Worm (Caenorhabditis elegans) whole organism, L3 larva: ENCODE data around the gene W06A11.1.

Source experiments
- R02D3.7 ChIP-seq: fragments of 150-350 bp; optimal IDR thresholded peaks from 2 replicates; lab custom pipeline; 2014; ENCODE audit warnings: missing biosample characterization, missing genetic modification characterization
- ZK546.5 ChIP-seq: sonication (generic microtip); optimal IDR thresholded peaks from 2 replicates; lab custom pipeline; 2017; ENCODE audit warnings: missing biosample characterization, missing genetic modification characterization
- aly-2 ChIP-seq: fragments of 150-350 bp; optimal IDR thresholded peaks from 2 replicates; lab custom pipeline; 2014; ENCODE audit warnings: missing biosample characterization, missing genetic modification characterization
- ama-1 ChIP-seq: fragments of 150-350 bp; optimal IDR thresholded peaks from 2 replicates; lab custom pipeline; 2018
- ceh-16 ChIP-seq: sonication (generic microtip); optimal IDR thresholded peaks from 2 replicates; lab custom pipeline; 2017; ENCODE audit warnings: missing biosample characterization, missing genetic modification characterization
- ceh-28 ChIP-seq: fragments of 150-350 bp; optimal IDR thresholded peaks from 2 replicates; lab custom pipeline; 2014; ENCODE audit warnings: missing biosample characterization, missing genetic modification reagents, missing genetic modification characterization
- ceh-82 ChIP-seq: fragments of 150-350 bp; optimal IDR thresholded peaks from 2 replicates; lab custom pipeline; 2014; ENCODE audit warnings: missing biosample characterization, missing genetic modification characterization
- ceh-9 ChIP-seq: sonication (generic microtip); optimal IDR thresholded peaks from 2 replicates; lab custom pipeline; 2018; ENCODE audit warnings: missing biosample characterization, missing genetic modification characterization
- daf-12 ChIP-seq: fragments of 150-350 bp; optimal IDR thresholded peaks from 2 replicates; lab custom pipeline; 2014; ENCODE audit warnings: missing biosample characterization, missing genetic modification reagents, missing genetic modification characterization
- egl-27 ChIP-seq: sonication (generic microtip); optimal IDR thresholded peaks from 4 replicates; lab custom pipeline; 2017; ENCODE audit warnings: missing biosample characterization, missing genetic modification reagents, missing genetic modification characterization
- egl-5 ChIP-seq: fragments of 150-350 bp; optimal IDR thresholded peaks from 2 replicates; lab custom pipeline; 2017; ENCODE audit warnings: missing biosample characterization, missing genetic modification reagents, missing genetic modification characterization, inconsistent platforms
- elt-1 ChIP-seq: fragments of 150-350 bp; optimal IDR thresholded peaks from 2 replicates; lab custom pipeline; 2014; ENCODE audit warnings: missing biosample characterization, missing genetic modification characterization
- elt-2 ChIP-seq: sonication (generic microtip); optimal IDR thresholded peaks from 2 replicates; lab custom pipeline; 2016; ENCODE audit warnings: missing genetic modification reagents, mild to moderate bottlenecking, missing genetic modification characterization, missing compliant biosample characterization
- elt-3 ChIP-seq, 3 experiments: fragments of 150-350 bp in 1 of 3; sonication (generic microtip) in 2 of 3; optimal IDR thresholded peaks; 2 replicates in 2 of 3; 4 replicates in 1 of 3; lab custom pipeline; 2014 to 2017; ENCODE audit warnings: missing biosample characterization in 3 of 3, missing genetic modification characterization in 3 of 3
- eor-1 ChIP-seq, 2 experiments: fragments of 150-350 bp; optimal IDR thresholded peaks; 2 replicates each; lab custom pipeline; 2014 to 2018; ENCODE audit warnings: missing biosample characterization in 2 of 2, missing genetic modification characterization in 2 of 2
- fkh-10 ChIP-seq: sonication (generic microtip); optimal IDR thresholded peaks from 2 replicates; lab custom pipeline; 2017; ENCODE audit warnings: missing biosample characterization, missing genetic modification reagents, missing genetic modification characterization
- fkh-2 ChIP-seq: fragments of 150-350 bp; optimal IDR thresholded peaks from 2 replicates; lab custom pipeline; 2014; ENCODE audit warnings: missing biosample characterization, missing genetic modification reagents, missing genetic modification characterization
- fos-1 ChIP-seq: fragments of 150-350 bp; optimal IDR thresholded peaks from 2 replicates; lab custom pipeline; 2014; ENCODE audit warnings: missing biosample characterization, missing genetic modification characterization
- hmg-11 ChIP-seq: sonication (generic microtip); optimal IDR thresholded peaks from 2 replicates; lab custom pipeline; 2016; ENCODE audit warnings: missing genetic modification characterization, missing compliant biosample characterization
- jun-1 ChIP-seq: fragments of 150-350 bp; optimal IDR thresholded peaks from 2 replicates; lab custom pipeline; 2014; ENCODE audit warnings: missing biosample characterization, missing genetic modification reagents, missing genetic modification characterization
- lin-15B ChIP-seq: fragments of 150-350 bp; optimal IDR thresholded peaks from 2 replicates; lab custom pipeline; 2014; ENCODE audit warnings: missing biosample characterization, missing genetic modification characterization
- lin-39 ChIP-seq: fragments of 150-350 bp; optimal IDR thresholded peaks from 2 replicates; lab custom pipeline; 2018; ENCODE audit warnings: missing biosample characterization, missing genetic modification reagents, missing genetic modification characterization
- lsy-12 ChIP-seq: sonication (generic microtip); optimal IDR thresholded peaks from 2 replicates; lab custom pipeline; 2016; ENCODE audit warnings: mild to moderate bottlenecking, missing genetic modification characterization, missing compliant biosample characterization
- mdl-1 ChIP-seq: fragments of 150-350 bp; optimal IDR thresholded peaks from 2 replicates; lab custom pipeline; 2014; ENCODE audit warnings: missing biosample characterization, missing genetic modification characterization
- mml-1 ChIP-seq: fragments of 150-350 bp; sonication (generic microtip); optimal IDR thresholded peaks from 3 replicates; lab custom pipeline; 2014; ENCODE audit warnings: missing biosample characterization, missing genetic modification characterization
- nfya-1 ChIP-seq: sonication (generic microtip); optimal IDR thresholded peaks from 2 replicates; lab custom pipeline; 2017; ENCODE audit warnings: missing genetic modification characterization, mild to moderate bottlenecking, missing compliant biosample characterization, antibody characterized with exemption, moderate library complexity; ENCODE audit not compliant: insufficient read depth
- nhr-11 ChIP-seq: fragments of 150-350 bp; optimal IDR thresholded peaks from 2 replicates; lab custom pipeline; 2014; ENCODE audit warnings: missing biosample characterization, missing genetic modification characterization
- nhr-12 ChIP-seq: fragments of 150-350 bp; optimal IDR thresholded peaks from 2 replicates; lab custom pipeline; 2014; ENCODE audit warnings: missing biosample characterization, missing genetic modification characterization
- nhr-23 ChIP-seq: fragments of 150-350 bp; optimal IDR thresholded peaks from 2 replicates; lab custom pipeline; 2014; ENCODE audit warnings: missing biosample characterization, missing genetic modification reagents, missing genetic modification characterization
- nhr-237 ChIP-seq: fragments of 150-350 bp; optimal IDR thresholded peaks from 2 replicates; lab custom pipeline; 2014; ENCODE audit warnings: missing biosample characterization, missing genetic modification characterization
- nhr-25 ChIP-seq: sonication (generic microtip); optimal IDR thresholded peaks from 2 replicates; lab custom pipeline; 2017; ENCODE audit warnings: missing biosample characterization, missing genetic modification characterization
- nhr-28 ChIP-seq: fragments of 150-350 bp; optimal IDR thresholded peaks from 2 replicates; lab custom pipeline; 2014; ENCODE audit warnings: missing biosample characterization, missing genetic modification characterization
- nhr-43 ChIP-seq: sonication (generic microtip); optimal IDR thresholded peaks from 2 replicates; lab custom pipeline; 2016; ENCODE audit warnings: mild to moderate bottlenecking, missing genetic modification characterization, missing compliant biosample characterization; ENCODE audit not compliant: poor library complexity, severe bottlenecking
- nhr-67 ChIP-seq: fragments of 150-350 bp; optimal IDR thresholded peaks from 2 replicates; lab custom pipeline; 2014; ENCODE audit warnings: missing biosample characterization, missing genetic modification characterization
- nhr-76 ChIP-seq: fragments of 150-350 bp; sonication (generic microtip); optimal IDR thresholded peaks from 5 replicates; lab custom pipeline; 2014; ENCODE audit warnings: missing biosample characterization, missing genetic modification characterization
- nhr-77 ChIP-seq: fragments of 150-350 bp; optimal IDR thresholded peaks from 2 replicates; lab custom pipeline; 2014; ENCODE audit warnings: missing biosample characterization, missing genetic modification characterization
- pha-4 ChIP-seq: fragments of 150-350 bp; optimal IDR thresholded peaks from 2 replicates; lab custom pipeline; 2014; ENCODE audit warnings: missing biosample characterization, missing genetic modification reagents, missing genetic modification characterization
- pqm-1 ChIP-seq: fragments of 150-350 bp; optimal IDR thresholded peaks from 2 replicates; lab custom pipeline; 2017; ENCODE audit warnings: missing biosample characterization, missing genetic modification characterization, inconsistent platforms
- sea-2 ChIP-seq: fragments of 150-350 bp; sonication (generic microtip); optimal IDR thresholded peaks from 4 replicates; lab custom pipeline; 2014; ENCODE audit warnings: missing biosample characterization, missing genetic modification reagents, missing genetic modification characterization
- skn-1 ChIP-seq: fragments of 150-350 bp; optimal IDR thresholded peaks from 2 replicates; lab custom pipeline; 2014; ENCODE audit warnings: missing biosample characterization, missing genetic modification characterization
- snpc-4 ChIP-seq: fragments of 150-350 bp; optimal IDR thresholded peaks from 2 replicates; lab custom pipeline; 2014; ENCODE audit warnings: missing biosample characterization, missing genetic modification characterization
- tbx-2 ChIP-seq: sonication (generic microtip); optimal IDR thresholded peaks from 2 replicates; lab custom pipeline; 2016; ENCODE audit warnings: mild to moderate bottlenecking, missing genetic modification characterization, missing compliant biosample characterization
- unc-39 ChIP-seq: sonication (generic microtip); optimal IDR thresholded peaks from 4 replicates; lab custom pipeline; 2017; ENCODE audit warnings: missing biosample characterization, missing genetic modification characterization
- unc-62 ChIP-seq: fragments of 150-350 bp; sonication (generic microtip); optimal IDR thresholded peaks from 4 replicates; lab custom pipeline; 2014; ENCODE audit warnings: missing biosample characterization, missing genetic modification reagents, missing genetic modification characterization
- zag-1 ChIP-seq: fragments of 150-350 bp; optimal IDR thresholded peaks from 2 replicates; lab custom pipeline; 2014; ENCODE audit warnings: missing biosample characterization, missing genetic modification characterization
- ztf-11 ChIP-seq: fragments of 150-350 bp; optimal IDR thresholded peaks from 2 replicates; lab custom pipeline; 2014; ENCODE audit warnings: missing biosample characterization, missing genetic modification characterization
- ztf-4 ChIP-seq: fragments of 150-350 bp; optimal IDR thresholded peaks from 2 replicates; lab custom pipeline; 2014; ENCODE audit warnings: missing biosample characterization, missing genetic modification characterization

The W06A11.1 gene

DNA sequence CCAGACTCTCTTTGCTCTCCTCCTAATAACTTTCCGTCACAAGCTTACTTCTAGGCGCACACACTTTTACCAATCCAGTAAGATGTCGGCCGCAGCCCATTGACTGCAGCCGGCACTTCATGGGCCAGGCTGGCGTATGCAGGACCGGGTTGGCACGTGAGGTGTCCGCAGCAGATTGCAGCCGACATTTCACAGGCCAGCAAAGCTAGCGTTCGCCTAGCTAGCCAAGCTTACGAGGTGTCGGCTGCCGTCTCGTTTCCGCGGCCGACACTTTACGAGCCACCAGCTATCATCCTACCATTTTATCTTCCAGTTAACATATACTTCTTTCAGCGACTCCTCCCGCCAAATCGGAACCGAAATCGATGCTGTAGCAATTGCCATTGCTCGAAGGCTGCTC, 18.2 kb downstream of the W06A11.1 start:
- no peak for TF ChIP-seq fos-1 (tag; lab: Kevin White, UChicago)
- TF ChIP-seq mdl-1 (tag; lab: Kevin White, UChicago) = no peak
- no peak for TF ChIP-seq pqm-1 (tag; lab: Kevin White, UChicago)
- TF ChIP-seq skn-1 = no peak
- no peak for TF ChIP-seq elt-3 (tag; optimal IDR thresholded peaks at IDR 0.05; lab: Kevin White, UChicago)
- no peak for TF ChIP-seq daf-12 (tag; lab: Kevin White, UChicago)
- no peak for TF ChIP-seq fkh-2 (tag; lab: Kevin White, UChicago)
- no peak for TF ChIP-seq nhr-237 (tag; lab: Kevin White, UChicago)
- TF ChIP-seq nhr-76 = no peak
- TF ChIP-seq ztf-4 = no peak
- no peak for TF ChIP-seq ceh-16
- TF ChIP-seq zag-1 = no peak
- no peak for TF ChIP-seq ceh-28 (tag; lab: Kevin White, UChicago)
- TF ChIP-seq egl-27 (tag; lab: Kevin White, UChicago) = no peak
- no peak for TF ChIP-seq snpc-4 (tag; lab: Kevin White, UChicago)
- TF ChIP-seq ceh-9 (tag; lab: Kevin White, UChicago) = no peak
- TF ChIP-seq lin-39 (tag; lab: Kevin White, UChicago) = no peak
- TF ChIP-seq ceh-82 (tag; lab: Kevin White, UChicago) = no peak
- TF ChIP-seq nhr-67 (tag; lab: Kevin White, UChicago) = no peak
- TF ChIP-seq eor-1 (tag; optimal IDR thresholded peaks at IDR 0.05; lab: Kevin White, UChicago) = no peak

DNA sequence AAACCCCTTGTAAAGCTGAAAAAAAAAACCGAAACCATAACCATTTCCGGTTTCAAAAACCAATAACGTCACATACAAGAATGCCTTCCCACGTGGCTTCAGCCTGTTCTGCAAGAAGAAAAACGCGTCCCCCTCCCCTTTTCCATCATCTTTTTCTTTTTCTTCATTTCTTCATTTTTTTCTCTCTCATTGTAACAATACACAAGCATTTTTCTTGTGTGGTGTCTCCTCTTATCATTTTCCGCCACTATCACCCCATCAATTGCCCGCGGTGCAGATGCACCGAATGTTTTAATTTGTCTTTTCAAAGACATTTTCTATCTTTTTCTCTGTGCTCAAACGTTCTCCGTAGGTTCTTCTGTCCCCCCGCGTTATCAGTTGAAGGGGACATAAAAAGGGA, 21.8 kb downstream of the W06A11.1 start:
- peak; percentile 94 for TF ChIP-seq nhr-43
- TF ChIP-seq unc-39 (tag; lab: Kevin White, UChicago) = no peak
- TF ChIP-seq elt-2 (tag; lab: Kevin White, UChicago) = peak; percentile 99
- peak; percentile 15 for TF ChIP-seq unc-62 (GFP tag; lab: Kevin White, UChicago)
- TF ChIP-seq skn-1 = no peak
- no peak for TF ChIP-seq ZK546.5
- peak; percentile 51 for TF ChIP-seq nfya-1 (tag; lab: Kevin White, UChicago)
- no peak for TF ChIP-seq fkh-2 (tag; lab: Kevin White, UChicago)
- TF ChIP-seq nhr-28 = no peak
- TF ChIP-seq jun-1 (tag; lab: Kevin White, UChicago) = peak; percentile 91
- TF ChIP-seq elt-3 (tag; optimal IDR thresholded peaks at IDR 0.05; lab: Kevin White, UChicago) = peak in 2 of 3 experiments; percentile 11 to 68
- no peak for TF ChIP-seq elt-1
- TF ChIP-seq eor-1 (tag; optimal IDR thresholded peaks at IDR 0.05; lab: Kevin White, UChicago) = no peak
- peak; percentile 51 for TF ChIP-seq nhr-23 (tag; lab: Kevin White, UChicago)
- TF ChIP-seq nhr-67 (tag; lab: Kevin White, UChicago) = no peak
- no peak for TF ChIP-seq nhr-11 (tag; lab: Kevin White, UChicago)
- no peak for TF ChIP-seq nhr-12
- TF ChIP-seq tbx-2 (tag; lab: Kevin White, UChicago) = peak; percentile 6
- TF ChIP-seq ztf-11 (tag; lab: Kevin White, UChicago) = no peak
- TF ChIP-seq nhr-76 = peak; percentile 30
- no peak for TF ChIP-seq lin-39 (tag; lab: Kevin White, UChicago)
- TF ChIP-seq egl-5 (tag; lab: Kevin White, UChicago) = peak; percentile 33
- no peak for TF ChIP-seq aly-2 (tag; lab: Kevin White, UChicago)
- peak; percentile 8 for TF ChIP-seq lsy-12 (tag; lab: Kevin White, UChicago)
- TF ChIP-seq snpc-4 (tag; lab: Kevin White, UChicago) = no peak
- TF ChIP-seq ama-1 = no peak
- peak; percentile 83 for TF ChIP-seq egl-27 (tag; lab: Kevin White, UChicago)
- TF ChIP-seq hmg-11 (tag; lab: Kevin White, UChicago) = no peak
- no peak for TF ChIP-seq ceh-82 (tag; lab: Kevin White, UChicago)
- no peak for TF ChIP-seq ceh-16
- TF ChIP-seq R02D3.7 (tag; lab: Kevin White, UChicago) = peak; percentile 38
- peak; percentile 33 for TF ChIP-seq fos-1 (tag; lab: Kevin White, UChicago)
- no peak for TF ChIP-seq nhr-77 (tag; lab: Kevin White, UChicago)
- no peak for TF ChIP-seq sea-2 (GFP tag; lab: Kevin White, UChicago)
- TF ChIP-seq fkh-10 = no peak
- TF ChIP-seq pqm-1 (tag; lab: Kevin White, UChicago) = peak; percentile 98
- TF ChIP-seq nhr-25 (tag; lab: Kevin White, UChicago) = peak; percentile 51
- no peak for TF ChIP-seq daf-12 (tag; lab: Kevin White, UChicago)
- no peak for TF ChIP-seq ztf-4
- TF ChIP-seq mml-1 (tag; lab: Kevin White, UChicago) = no peak
- no peak for TF ChIP-seq nhr-237 (tag; lab: Kevin White, UChicago)
- TF ChIP-seq zag-1 = no peak
- TF ChIP-seq lin-15B (tag; lab: Kevin White, UChicago) = no peak
- peak; percentile 24 for TF ChIP-seq ceh-28 (tag; lab: Kevin White, UChicago)
- TF ChIP-seq ceh-9 (tag; lab: Kevin White, UChicago) = no peak
- TF ChIP-seq mdl-1 (tag; lab: Kevin White, UChicago) = peak; percentile 62
- peak; percentile 63 for TF ChIP-seq pha-4 (tag; lab: Kevin White, UChicago)
- TF ChIP-seq, all 47 proteins: peak for 19
